Worm (Caenorhabditis elegans): ENCODE results near the gene C27B7.2.

DNA sequence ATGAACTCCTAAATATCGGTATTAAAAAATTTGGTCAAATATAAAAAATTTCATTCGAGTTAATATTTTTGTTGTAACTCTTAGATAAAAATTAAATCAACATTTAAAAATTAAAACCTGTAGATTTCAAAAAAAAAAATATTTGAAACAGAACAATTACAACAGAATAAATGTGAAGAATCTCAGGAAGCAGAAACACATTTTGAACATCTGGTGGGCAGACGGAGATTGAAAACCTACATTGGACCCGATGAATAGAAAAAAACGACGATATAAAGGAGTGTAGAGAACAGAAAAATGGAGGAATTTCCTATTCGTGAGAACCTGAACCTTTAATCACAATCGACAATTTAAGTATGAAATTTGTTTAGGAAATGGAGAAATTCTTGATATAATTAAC, 31.5 kb downstream of the C27B7.2 start:
- no peak for TF ChIP-seq him-1 (tag; optimal IDR thresholded peaks at IDR 0.05)
- no peak for TF ChIP-seq dao-5 (tag; optimal IDR thresholded peaks at IDR 0.05)

Measured in whole organism, L4/young adult.